Fruit fly (Drosophila melanogaster) whole organism, embryonic: Measurements from ENCODE around the gene CG32079.

Experiments
- BtbVII ChIP-seq: fragments of 200-800 bp; sonication (Bioruptor generic); optimal IDR thresholded peaks from 3 replicates; lab custom pipeline; 2017; ENCODE audit warnings: missing biosample characterization, mild to moderate bottlenecking, missing genetic modification characterization
- Bteb2 ChIP-seq: fragments of 200-800 bp; sonication (Bioruptor generic); optimal IDR thresholded peaks from 2 replicates; lab custom pipeline; 2016; ENCODE audit warnings: missing biosample characterization, missing genetic modification characterization
- CG10543 ChIP-seq: fragments of 200-800 bp; sonication (Bioruptor generic); optimal IDR thresholded peaks from 3 replicates; lab custom pipeline; 2017; ENCODE audit warnings: missing biosample characterization, mild to moderate bottlenecking, missing genetic modification characterization, moderate library complexity
- CG13894 ChIP-seq: fragments of 200-800 bp; sonication (Bioruptor generic); optimal IDR thresholded peaks from 3 replicates; lab custom pipeline; 2018; ENCODE audit warnings: missing biosample characterization, mild to moderate bottlenecking, missing genetic modification characterization, moderate library complexity
- CG15479 ChIP-seq: fragments of 200-800 bp; sonication (Bioruptor generic); optimal IDR thresholded peaks from 3 replicates; lab custom pipeline; 2019; ENCODE audit warnings: missing biosample characterization, mild to moderate bottlenecking, missing genetic modification characterization, moderate library complexity
- CG15696 ChIP-seq: fragments of 200-800 bp; sonication (Bioruptor generic); optimal IDR thresholded peaks from 2 replicates; lab custom pipeline; 2019; ENCODE audit warnings: missing biosample characterization, mild to moderate bottlenecking, missing genetic modification characterization, moderate library complexity
- CG17359 ChIP-seq: fragments of 200-800 bp; sonication (Bioruptor generic); optimal IDR thresholded peaks from 3 replicates; lab custom pipeline; 2018; ENCODE audit warnings: missing biosample characterization, mild to moderate bottlenecking, missing genetic modification characterization, moderate library complexity
- CG17568 ChIP-seq: fragments of 200-800 bp; sonication (Bioruptor generic); optimal IDR thresholded peaks from 2 replicates; lab custom pipeline; 2018; ENCODE audit warnings: missing biosample characterization, mild to moderate bottlenecking, missing genetic modification characterization, moderate library complexity
- CG18599 ChIP-seq: fragments of 200-800 bp; sonication (Bioruptor generic); optimal IDR thresholded peaks from 3 replicates; lab custom pipeline; 2017; ENCODE audit warnings: missing biosample characterization, missing genetic modification characterization, mild to moderate bottlenecking, moderate library complexity, missing genetic modification reagents
- CG31224 ChIP-seq: fragments of 200-800 bp; sonication (Bioruptor generic); IDR thresholded peaks from 2 replicates; pipeline ENCODE4 v1.3.6; 2022; ENCODE audit warnings: missing biosample characterization, missing genetic modification characterization
- CG34376 ChIP-seq: fragments of 200-800 bp; sonication (Bioruptor generic); optimal IDR thresholded peaks from 2 replicates; lab custom pipeline; 2018; ENCODE audit warnings: missing biosample characterization, mild to moderate bottlenecking, missing genetic modification characterization
- CG5180 ChIP-seq: fragments of 200-800 bp; sonication (Bioruptor generic); optimal IDR thresholded peaks from 3 replicates; lab custom pipeline; 2017; ENCODE audit warnings: missing biosample characterization, missing genetic modification characterization, mild to moderate bottlenecking, moderate library complexity, missing genetic modification reagents
- CG5953 ChIP-seq: fragments of 200-800 bp; sonication (Bioruptor generic); IDR thresholded peaks from 2 replicates; pipeline ENCODE4 v1.3.6; 2022; ENCODE audit warnings: missing biosample characterization, missing genetic modification characterization
- CG8290 ChIP-seq, 3 experiments: fragments of 200-800 bp; sonication (Bioruptor generic); optimal IDR thresholded peaks; 2 replicates each; lab custom pipeline; 2016 to 2019; ENCODE audit warnings: missing biosample characterization in 3 of 3, missing genetic modification characterization in 3 of 3, mild to moderate bottlenecking in 2 of 3, moderate library complexity in 1 of 3
- GATAe ChIP-seq: fragments of 200-800 bp; sonication (Bioruptor generic); conservative IDR thresholded peaks from 2 replicates; pipeline ENCODE4 v1.3.6; 2022; ENCODE audit warnings: missing biosample characterization, missing genetic modification characterization
- H15 ChIP-seq: fragments of 200-800 bp; sonication (Bioruptor generic); IDR thresholded peaks from 3 replicates; pipeline ENCODE4 v1.3.6; 2022; ENCODE audit warnings: missing biosample characterization, missing genetic modification characterization
- HHEX ChIP-seq: fragments of 200-800 bp; sonication (Bioruptor generic); optimal IDR thresholded peaks from 3 replicates; lab custom pipeline; 2017; ENCODE audit warnings: missing biosample characterization, mild to moderate bottlenecking, missing genetic modification characterization, missing genetic modification reagents
- Hey ChIP-seq: fragments of 200-800 bp; sonication (Bioruptor generic); optimal IDR thresholded peaks from 3 replicates; lab custom pipeline; 2018; ENCODE audit warnings: missing biosample characterization, mild to moderate bottlenecking, missing genetic modification characterization
- Pdp1 ChIP-seq, 2 experiments: fragments of 200-800 bp; sonication (Bioruptor generic); optimal IDR thresholded peaks; 3 replicates each; lab custom pipeline; 2016; ENCODE audit warnings: missing biosample characterization in 2 of 2, missing genetic modification characterization in 2 of 2, mild to moderate bottlenecking in 1 of 2, moderate library complexity in 1 of 2
- Vsx1 ChIP-seq: fragments of 200-800 bp; sonication (Bioruptor generic); optimal IDR thresholded peaks from 2 replicates; lab custom pipeline; 2017; ENCODE audit warnings: missing biosample characterization, mild to moderate bottlenecking, missing genetic modification characterization, missing genetic modification reagents
- chinmo ChIP-seq: fragments of 200-800 bp; sonication (Bioruptor generic); IDR thresholded peaks from 4 replicates; pipeline ENCODE4 v1.3.6; 2022; ENCODE audit warnings: missing biosample characterization, missing genetic modification characterization; ENCODE audit not compliant: partially characterized antibody
- crol ChIP-seq: fragments of 200-800 bp; sonication (Bioruptor generic); IDR thresholded peaks from 2 replicates; pipeline ENCODE4 v1.3.6; 2022; ENCODE audit warnings: missing biosample characterization, missing genetic modification characterization
- cwo ChIP-seq: fragments of 200-800 bp; sonication (Bioruptor generic); optimal IDR thresholded peaks from 3 replicates; lab custom pipeline; 2017; ENCODE audit warnings: missing biosample characterization, missing genetic modification characterization, mild to moderate bottlenecking, moderate library complexity, missing genetic modification reagents
- dan ChIP-seq: fragments of 200-800 bp; sonication (Bioruptor generic); IDR thresholded peaks from 2 replicates; pipeline ENCODE4 v1.3.6; 2022; ENCODE audit warnings: missing biosample characterization, missing genetic modification characterization
- emc ChIP-seq: fragments of 200-800 bp; sonication (Bioruptor generic); optimal IDR thresholded peaks from 2 replicates; lab custom pipeline; 2016; ENCODE audit warnings: missing biosample characterization, missing genetic modification characterization
- exex ChIP-seq: fragments of 200-800 bp; sonication (Bioruptor generic); optimal IDR thresholded peaks from 4 replicates; lab custom pipeline; 2018; ENCODE audit warnings: missing biosample characterization, mild to moderate bottlenecking, missing genetic modification characterization, moderate library complexity
- grn ChIP-seq: fragments of 200-800 bp; sonication (Bioruptor generic); optimal IDR thresholded peaks from 3 replicates; lab custom pipeline; 2017; ENCODE audit warnings: missing biosample characterization, missing genetic modification characterization
- hb ChIP-seq: fragments of 200-800 bp; sonication (Bioruptor generic); IDR thresholded peaks from 3 replicates; pipeline ENCODE4 v1.3.6; 2022; ENCODE audit warnings: missing biosample characterization, missing genetic modification characterization; ENCODE audit not compliant: partially characterized antibody
- klu ChIP-seq: fragments of 200-800 bp; sonication (Bioruptor generic); IDR thresholded peaks from 2 replicates; pipeline ENCODE4 v1.3.6; 2022; ENCODE audit warnings: missing biosample characterization, missing genetic modification characterization
- mirr ChIP-seq: fragments of 200-800 bp; sonication (Bioruptor generic); optimal IDR thresholded peaks from 3 replicates; lab custom pipeline; 2018; ENCODE audit warnings: missing biosample characterization, mild to moderate bottlenecking, missing genetic modification characterization
- repo ChIP-seq: fragments of 200-800 bp; sonication (Bioruptor generic); optimal IDR thresholded peaks from 2 replicates; lab custom pipeline; 2016; ENCODE audit warnings: missing biosample characterization, missing genetic modification characterization
- sens ChIP-seq: fragments of 200-800 bp; sonication (Bioruptor generic); peaks from one replicate; lab custom pipeline; 2016; ENCODE audit warnings: missing biosample characterization, missing genetic modification characterization
- sisA ChIP-seq: fragments of 200-800 bp; sonication (Bioruptor generic); IDR thresholded peaks from 2 replicates; pipeline ENCODE4 v1.3.6; 2022; ENCODE audit warnings: missing biosample characterization, missing genetic modification characterization
- sug ChIP-seq: fragments of 200-800 bp; optimal IDR thresholded peaks from 2 replicates; lab custom pipeline; 2019; ENCODE audit warnings: missing biosample characterization, mild to moderate bottlenecking, missing genetic modification characterization, moderate library complexity
- trh ChIP-seq: fragments of 200-800 bp; sonication (Bioruptor generic); optimal IDR thresholded peaks from 2 replicates; lab custom pipeline; 2016; ENCODE audit warnings: missing biosample characterization, missing genetic modification characterization
- vnd ChIP-seq: fragments of 200-800 bp; sonication (Bioruptor generic); IDR thresholded peaks from 3 replicates; pipeline ENCODE4 v1.3.6; 2022; ENCODE audit warnings: missing biosample characterization, missing genetic modification characterization; ENCODE audit not compliant: partially characterized antibody

Gene CG32079

dm6 chr3L:11003980-11004379, 21.4 kb upstream of the CG32079 start (continued):
- TF ChIP-seq CG5180 (GFP tag; lab: Kevin White, UChicago), result peak; percentile 7
- peak; percentile 50 for TF ChIP-seq CG15696
- no peak for TF ChIP-seq CG8290 (GFP tag; optimal IDR thresholded peaks at IDR 0.05; lab: Kevin White, UChicago)
- peak in 1 of 2 experiments; percentile 8 for TF ChIP-seq CG8290 (tag; optimal IDR thresholded peaks at IDR 0.05; lab: Kevin White, UChicago)
- TF ChIP-seq trh (GFP tag; lab: Kevin White, UChicago), result no peak
- peak; percentile 7 for TF ChIP-seq HHEX (GFP tag; lab: Kevin White, UChicago)
- TF ChIP-seq CG17568 (GFP tag; lab: Kevin White, UChicago), result peak; percentile 25
- TF ChIP-seq sens (GFP tag; lab: Kevin White, UChicago), result peak; percentile 16

dm6 chr3L:11004739-11005476, 20.5 kb upstream of the CG32079 start:
- peak; percentile 58; the same call in 1 of the 3 replicates for TF ChIP-seq vnd (GFP tag; lab: Robert Waterston, UW)
- TF ChIP-seq Vsx1 (GFP tag; lab: Kevin White, UChicago), result peak; percentile 22
- TF ChIP-seq chinmo (GFP tag; lab: Robert Waterston, UW), result 0 out of 4 replicates have a peak, but pooled peaks have one; percentile 35
- no peak for TF ChIP-seq CG13894
- peak; percentile 10 for TF ChIP-seq Hey (tag; lab: Kevin White, UChicago)
- TF ChIP-seq grn (GFP tag; lab: Kevin White, UChicago), result peak; percentile 38
- TF ChIP-seq CG10543 (GFP tag; lab: Kevin White, UChicago), result peak; percentile 24
- TF ChIP-seq CG15479 (GFP tag; lab: Kevin White, UChicago), result no peak
- TF ChIP-seq cwo (GFP tag; lab: Kevin White, UChicago), result peak; percentile 80
- peak; percentile 97 for TF ChIP-seq exex
- no peak for TF ChIP-seq hb
- TF ChIP-seq klu (GFP tag; lab: Robert Waterston, UW), result peak; percentile 54; the same call in 1 of the 2 replicates
- peak; percentile 42 for TF ChIP-seq CG34376 (GFP tag; lab: Kevin White, UChicago)
- TF ChIP-seq emc (GFP tag; lab: Kevin White, UChicago), result no peak
- no peak for TF ChIP-seq CG5953
- peak; percentile 43 for TF ChIP-seq mirr (GFP tag; lab: Kevin White, UChicago)
- TF ChIP-seq dan (GFP tag; lab: Robert Waterston, UW), result no peak
- peak; percentile 22 for TF ChIP-seq CG18599 (GFP tag; lab: Kevin White, UChicago)
- peak; percentile 0 for TF ChIP-seq CG17359 (tag; lab: Kevin White, UChicago)
- peak; percentile 58 for TF ChIP-seq BtbVII (GFP tag; lab: Kevin White, UChicago)
- no peak for TF ChIP-seq sisA
- TF ChIP-seq GATAe (GFP tag; lab: Robert Waterston, UW), result peak; percentile 26; the same call in 1 of the 2 replicates
- TF ChIP-seq Pdp1 (GFP tag; optimal IDR thresholded peaks at IDR 0.05; lab: Kevin White, UChicago), result peak in 1 of 2 experiments; percentile 89
- TF ChIP-seq sug (tag; lab: Kevin White, UChicago), result peak; percentile 96
- no peak for TF ChIP-seq Bteb2 (GFP tag; lab: Kevin White, UChicago)
- TF ChIP-seq crol (GFP tag; lab: Robert Waterston, UW), result no peak
- TF ChIP-seq CG31224 (GFP tag; lab: Robert Waterston, UW), result no peak
- no peak for TF ChIP-seq repo (GFP tag; lab: Kevin White, UChicago)
- TF ChIP-seq H15 (GFP tag; lab: Robert Waterston, UW), result no peak
- TF ChIP-seq, all 482 proteins: peak for 17
